Worm (Caenorhabditis elegans) whole organism, early embryonic: ENCODE data around the gene Y43F8B.10.

ENCODE experiments used
- B0310.2 ChIP-seq: sonication (generic microtip); optimal IDR thresholded peaks from 2 replicates; lab custom pipeline; 2016; ENCODE audit warnings: mild to moderate bottlenecking, missing genetic modification characterization, missing compliant biosample characterization
- ama-1 ChIP-seq: fragments of 150-350 bp; optimal IDR thresholded peaks from 2 replicates; lab custom pipeline; 2014
- flt-1 ChIP-seq: fragments of 200-800 bp; sonication (Bioruptor generic); IDR thresholded peaks from 2 replicates; pipeline ENCODE4 v1.3.6; 2022; ENCODE audit warnings: missing genetic modification characterization, missing compliant biosample characterization

- TF ChIP-seq flt-1 (GFP tag; lab: Robert Waterston, UW) (no peak), B0310.2 (tag; lab: Kevin White, UChicago) (no peak), ama-1 (lab: Kevin White, UChicago) (no peak)
These were observed 28.4 kb downstream of the Y43F8B.10 start, which contains the start of gene Y43F8B.3 for ce11 chrV:19502579-19503151.
